Fruit fly (Drosophila melanogaster) whole organism, pupa: ENCODE results near the gene hb.

Source experiments
- CG10348 ChIP-seq: fragments of 200-800 bp; sonication (Bioruptor generic); IDR thresholded peaks from 2 replicates; pipeline ENCODE4 v1.3.6; 2022; ENCODE audit warnings: missing biosample characterization, missing genetic modification characterization
- CG12605 ChIP-seq: fragments of 200-800 bp; sonication (Bioruptor generic); IDR thresholded peaks from 2 replicates; pipeline ENCODE4 v1.3.6; 2022; ENCODE audit warnings: missing biosample characterization, missing genetic modification characterization
- CG13204 ChIP-seq: fragments of 200-800 bp; sonication (Bioruptor generic); optimal IDR thresholded peaks from 2 replicates; lab custom pipeline; 2018; ENCODE audit warnings: missing biosample characterization, mild to moderate bottlenecking, missing genetic modification characterization, moderate library complexity
- CG14655 ChIP-seq: fragments of 200-800 bp; sonication (Bioruptor generic); optimal IDR thresholded peaks from 3 replicates; lab custom pipeline; 2017; ENCODE audit warnings: mild to moderate bottlenecking, missing biosample characterization, missing genetic modification reagents, missing genetic modification characterization
- CG15710 ChIP-seq: fragments of 200-800 bp; sonication (Bioruptor generic); optimal IDR thresholded peaks from 2 replicates; lab custom pipeline; 2018; ENCODE audit warnings: missing biosample characterization, mild to moderate bottlenecking, missing genetic modification characterization, moderate library complexity
- CG17806 ChIP-seq: fragments of 200-800 bp; sonication (Bioruptor generic); optimal IDR thresholded peaks from 2 replicates; lab custom pipeline; 2018; ENCODE audit warnings: missing biosample characterization, mild to moderate bottlenecking, missing genetic modification characterization, moderate library complexity
- CG32121 ChIP-seq: fragments of 200-800 bp; sonication (Bioruptor generic); IDR thresholded peaks from 2 replicates; pipeline ENCODE4 v1.3.6; 2022; ENCODE audit warnings: missing biosample characterization, missing genetic modification characterization
- CG34367 ChIP-seq: fragments of 200-800 bp; sonication (Bioruptor generic); optimal IDR thresholded peaks from 2 replicates; lab custom pipeline; 2018; ENCODE audit warnings: missing biosample characterization, mild to moderate bottlenecking, missing genetic modification characterization
- CG4496 ChIP-seq: fragments of 200-800 bp; sonication (Bioruptor generic); IDR thresholded peaks from 3 replicates; pipeline ENCODE4 v1.3.6; 2022; ENCODE audit warnings: missing biosample characterization, missing genetic modification characterization
- CG8159 ChIP-seq: fragments of 200-800 bp; sonication (Bioruptor generic); optimal IDR thresholded peaks from 3 replicates; lab custom pipeline; 2018; ENCODE audit warnings: missing biosample characterization, mild to moderate bottlenecking, missing genetic modification characterization, moderate library complexity
- CG8301 ChIP-seq: fragments of 200-800 bp; sonication (Bioruptor generic); optimal IDR thresholded peaks from 2 replicates; lab custom pipeline; 2018; ENCODE audit warnings: missing biosample characterization, mild to moderate bottlenecking, missing genetic modification characterization
- CG9948 ChIP-seq: fragments of 200-800 bp; sonication (Bioruptor generic); optimal IDR thresholded peaks from 2 replicates; lab custom pipeline; 2018; ENCODE audit warnings: missing biosample characterization, mild to moderate bottlenecking, missing genetic modification characterization, moderate library complexity
- D1 ChIP-seq: fragments of 200-800 bp; sonication (Bioruptor generic); optimal IDR thresholded peaks from 2 replicates; lab custom pipeline; 2018; ENCODE audit warnings: missing biosample characterization, mild to moderate bottlenecking, missing genetic modification characterization, moderate library complexity
- EcR ChIP-seq: fragments of 200-800 bp; sonication (Bioruptor generic); optimal IDR thresholded peaks from 3 replicates; lab custom pipeline; 2019; ENCODE audit warnings: missing biosample characterization, missing genetic modification characterization, mild to moderate bottlenecking, moderate library complexity, missing genetic modification reagents
- Ets98B ChIP-seq: fragments of 200-800 bp; sonication (Bioruptor generic); IDR thresholded peaks from 2 replicates; pipeline ENCODE4 v1.3.6; 2022; ENCODE audit warnings: missing biosample characterization, missing genetic modification characterization
- Pif1A ChIP-seq: fragments of 200-800 bp; sonication (Bioruptor generic); optimal IDR thresholded peaks from 3 replicates; lab custom pipeline; 2016; ENCODE audit warnings: missing biosample characterization, missing genetic modification characterization
- Pif1B ChIP-seq: fragments of 200-800 bp; sonication (Bioruptor generic); optimal IDR thresholded peaks from 3 replicates; lab custom pipeline; 2016; ENCODE audit warnings: missing biosample characterization, missing genetic modification characterization
- Snoo ChIP-seq: fragments of 200-800 bp; sonication (Bioruptor generic); optimal IDR thresholded peaks from 3 replicates; lab custom pipeline; 2017; ENCODE audit warnings: missing biosample characterization, mild to moderate bottlenecking, missing genetic modification characterization, inconsistent platforms
- fd96Ca ChIP-seq: fragments of 200-800 bp; sonication (Bioruptor generic); IDR thresholded peaks from 3 replicates; pipeline ENCODE4 v1.3.6; 2022; ENCODE audit warnings: missing biosample characterization, missing genetic modification characterization
- gl ChIP-seq: fragments of 200-800 bp; sonication (Bioruptor generic); optimal IDR thresholded peaks from 2 replicates; lab custom pipeline; 2018; ENCODE audit warnings: missing biosample characterization, mild to moderate bottlenecking, missing genetic modification characterization
- rn ChIP-seq: fragments of 200-800 bp; sonication (Bioruptor generic); IDR thresholded peaks from 2 replicates; pipeline ENCODE4 v1.3.6; 2022; ENCODE audit warnings: missing biosample characterization, missing genetic modification characterization

hb gene

DNA sequence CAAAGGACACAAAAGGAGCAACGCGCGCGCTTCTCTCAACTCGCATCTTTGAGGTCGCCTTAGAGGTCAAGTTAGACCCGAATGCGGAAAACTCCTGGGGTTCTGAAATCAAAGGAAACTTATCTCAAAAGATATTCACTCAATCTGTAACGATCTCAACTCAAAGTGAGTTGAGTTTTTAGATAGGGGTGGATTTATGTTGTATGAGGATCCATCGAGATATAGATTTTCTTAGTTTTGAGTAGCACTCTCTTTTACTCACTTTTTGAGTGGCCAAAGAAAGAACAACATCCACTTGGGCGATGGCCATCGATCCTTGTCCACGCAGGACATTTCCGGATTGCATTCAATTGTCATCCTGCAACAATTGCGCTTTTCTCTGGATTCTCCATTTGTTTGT, 17.0 kb downstream of the hb start:
- TF ChIP-seq CG10348 (GFP tag; lab: Robert Waterston, UW) (no peak), CG15710 (tag; lab: Kevin White, UChicago) (no peak), EcR (GFP tag; lab: Kevin White, UChicago) (no peak), CG9948 (tag; lab: Kevin White, UChicago) (no peak), CG32121 (no peak), Pif1B (GFP tag; lab: Kevin White, UChicago) (no peak)
- TF ChIP-seq, all 21 proteins: peak for 0

DNA sequence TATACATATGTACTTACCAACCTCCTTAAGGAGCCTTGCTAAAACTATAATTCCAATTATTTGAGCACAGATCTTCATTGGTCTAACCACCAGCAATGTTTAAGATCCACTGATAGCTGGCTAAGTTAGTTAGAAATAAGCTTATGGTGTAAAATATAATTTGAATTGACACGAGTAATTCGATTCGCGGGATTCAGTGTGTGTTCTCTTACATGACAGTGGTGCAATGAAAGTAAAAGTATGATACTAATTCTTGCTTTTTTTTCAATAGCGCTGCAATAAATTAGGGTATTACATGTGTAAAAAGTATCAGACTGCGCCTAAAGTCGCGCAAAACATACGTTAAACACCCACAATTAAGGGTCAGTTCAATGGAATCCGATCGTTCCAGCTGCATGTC, 17.7 kb downstream of the hb start, which contains the start of gene CG33325:
Gene CG33325, minus strand, starts transcription at position 101 of the 400 bp plus-strand sequence.
- no peak for TF ChIP-seq Pif1A (GFP tag; lab: Kevin White, UChicago)
- no peak for TF ChIP-seq gl (tag; lab: Kevin White, UChicago)
- TF ChIP-seq CG12605 (GFP tag; lab: Robert Waterston, UW), result no peak
- TF ChIP-seq CG14655, result no peak
- TF ChIP-seq CG8159 (tag; lab: Kevin White, UChicago), result no peak
- TF ChIP-seq fd96Ca, result no peak
- TF ChIP-seq EcR (GFP tag; lab: Kevin White, UChicago), result no peak
- no peak for TF ChIP-seq CG15710 (tag; lab: Kevin White, UChicago)
- TF ChIP-seq Snoo (tag; lab: Kevin White, UChicago), result no peak
- TF ChIP-seq Pif1B (GFP tag; lab: Kevin White, UChicago), result no peak
- no peak for TF ChIP-seq CG10348 (GFP tag; lab: Robert Waterston, UW)
- TF ChIP-seq rn (GFP tag; lab: Robert Waterston, UW), result no peak
- TF ChIP-seq CG32121, result no peak
- TF ChIP-seq CG9948 (tag; lab: Kevin White, UChicago), result no peak
- no peak for TF ChIP-seq CG4496 (GFP tag; lab: Robert Waterston, UW)
- no peak for TF ChIP-seq CG17806
- TF ChIP-seq D1 (tag; lab: Kevin White, UChicago), result no peak

DNA sequence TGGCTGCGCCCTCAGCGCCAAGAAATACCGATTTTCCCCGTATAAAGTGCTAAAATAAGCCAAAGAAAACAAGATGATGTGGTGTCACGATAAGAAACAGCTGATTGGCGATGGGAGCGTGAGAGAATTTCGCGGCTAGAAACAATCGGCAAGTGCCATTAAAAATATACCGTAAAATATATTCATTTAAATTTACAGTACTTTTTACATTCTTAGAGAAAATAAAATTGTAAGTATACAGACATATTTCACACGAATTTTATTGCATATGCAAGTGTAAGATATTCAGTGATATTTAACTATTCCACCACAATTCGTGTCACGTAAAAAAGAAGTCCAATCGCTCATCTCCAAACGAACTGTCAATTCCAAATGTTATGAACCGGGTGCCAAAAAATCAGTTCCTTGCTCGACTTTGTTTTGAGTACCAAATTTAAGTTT, 21.0 kb downstream of the hb start, which contains the start of the genes Unc50, CG11755 and CG8043:
Gene Unc50, minus strand, starts transcription at position 54 of the 441 bp plus-strand sequence.
Gene CG11755, plus strand, starts transcription at position 356 of the 441 bp plus-strand sequence.
Gene CG8043, plus strand, starts transcription at position 356 of the 441 bp plus-strand sequence.
- TF ChIP-seq CG17806 (no peak), CG34367 (tag; lab: Kevin White, UChicago) (peak; percentile 56), Ets98B (peak; percentile 51), Snoo (tag; lab: Kevin White, UChicago) (peak; percentile 59), rn (GFP tag; lab: Robert Waterston, UW) (peak; percentile 34; the same call in 1 of the 2 replicates), CG9948 (tag; lab: Kevin White, UChicago) (peak; percentile 67), CG4496 (GFP tag; lab: Robert Waterston, UW) (no peak), CG14655 (no peak), fd96Ca (peak; percentile 73), D1 (tag; lab: Kevin White, UChicago) (no peak), CG13204 (GFP tag; lab: Kevin White, UChicago) (no peak), CG15710 (tag; lab: Kevin White, UChicago) (peak; percentile 66), Pif1A (GFP tag; lab: Kevin White, UChicago) (no peak), CG8301 (tag; lab: Kevin White, UChicago) (no peak), Pif1B (GFP tag; lab: Kevin White, UChicago) (peak; percentile 62), CG12605 (GFP tag; lab: Robert Waterston, UW) (no peak), CG10348 (GFP tag; lab: Robert Waterston, UW) (peak; percentile 27; the same call in 1 of the 2 replicates), CG32121 (0 out of 2 replicates have a peak, but pooled peaks have one; percentile 50), CG8159 (tag; lab: Kevin White, UChicago) (peak; percentile 75), gl (tag; lab: Kevin White, UChicago) (no peak), EcR (GFP tag; lab: Kevin White, UChicago) (no peak)

DNA sequence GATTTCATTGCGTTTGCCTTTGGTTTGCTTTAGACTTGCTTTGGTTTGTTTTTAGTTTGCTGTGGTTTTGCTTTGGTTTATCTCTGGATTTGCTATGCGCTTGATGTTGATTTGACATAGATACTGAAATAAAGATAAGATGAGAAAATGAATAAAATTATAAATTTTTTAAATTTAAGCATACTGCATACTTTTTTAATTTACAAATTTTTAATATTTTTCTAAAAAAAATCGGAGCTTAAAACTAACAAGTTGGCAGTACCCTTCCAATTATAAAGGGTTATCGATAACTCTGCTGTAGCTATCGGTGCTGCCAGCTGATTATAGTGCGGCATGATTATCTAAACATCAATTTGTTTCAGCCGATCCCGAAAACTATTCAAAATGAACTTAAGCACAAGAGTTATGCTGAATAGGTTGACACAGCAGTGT, 23.8 kb downstream of the hb start, which contains the start of gene mRpL19:
Gene mRpL19, plus strand, starts transcription at position 307 of the 432 bp plus-strand sequence.
- no peak for TF ChIP-seq gl (tag; lab: Kevin White, UChicago)
- no peak for TF ChIP-seq D1 (tag; lab: Kevin White, UChicago)
- TF ChIP-seq CG14655, result no peak
- TF ChIP-seq CG34367 (tag; lab: Kevin White, UChicago), result no peak
- peak; percentile 31 for TF ChIP-seq CG17806
- TF ChIP-seq CG32121, result peak; percentile 34; the same call in 1 of the 2 replicates
- peak; percentile 25 for TF ChIP-seq CG8159 (tag; lab: Kevin White, UChicago)
- peak; percentile 27 for TF ChIP-seq CG15710 (tag; lab: Kevin White, UChicago)
- TF ChIP-seq CG13204 (GFP tag; lab: Kevin White, UChicago), result no peak
- no peak for TF ChIP-seq EcR (GFP tag; lab: Kevin White, UChicago)
- TF ChIP-seq Ets98B, result no peak
- TF ChIP-seq CG10348 (GFP tag; lab: Robert Waterston, UW), result no peak
- peak; percentile 16 for TF ChIP-seq CG9948 (tag; lab: Kevin White, UChicago)

DNA sequence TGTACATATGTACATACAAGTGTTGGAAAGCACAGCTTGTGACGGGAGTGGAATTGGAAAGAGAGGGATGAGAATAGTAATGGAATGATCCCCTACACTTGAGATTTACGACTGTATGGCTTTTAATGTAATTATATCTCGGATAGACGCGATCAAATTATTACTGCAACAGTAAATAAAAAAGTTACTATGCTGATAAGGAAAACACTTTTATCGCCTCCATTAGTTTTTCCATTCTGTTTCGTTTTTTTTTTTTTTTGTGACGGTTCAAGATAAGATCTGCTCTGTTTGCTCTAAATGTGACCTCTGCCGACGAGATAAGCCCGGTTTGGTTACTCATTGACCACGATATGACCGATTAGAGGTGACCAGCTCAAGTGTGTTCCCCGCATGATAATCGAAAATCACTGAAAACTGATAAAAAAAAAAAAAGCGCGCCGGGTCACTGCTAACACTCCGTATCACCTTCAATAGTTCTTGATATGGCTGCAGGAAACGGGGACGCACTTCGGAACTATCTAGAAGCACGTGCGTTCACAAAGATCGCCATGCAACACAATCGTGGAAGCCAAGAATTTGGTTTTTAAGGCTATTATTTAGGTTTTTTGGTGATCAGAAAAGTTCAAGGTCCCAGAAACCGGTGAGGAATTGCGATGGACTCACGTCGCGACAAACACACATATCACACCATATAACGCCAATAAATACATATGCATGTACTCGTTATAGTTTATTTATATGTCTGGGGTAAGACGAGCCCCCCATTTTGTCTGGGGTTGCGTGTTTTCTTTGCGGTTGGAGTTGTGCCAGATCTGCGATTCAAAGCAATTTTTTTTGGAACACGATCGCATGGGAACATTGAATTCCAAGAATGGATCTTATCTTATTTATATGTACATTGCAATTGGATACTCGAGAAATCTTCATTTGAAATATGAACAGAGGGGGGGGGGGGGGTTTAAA, 26.8 kb downstream of the hb start, which contains the start of gene p:
Gene p, minus strand, starts transcription at position 156 of the 963 bp plus-strand sequence.
- peak; percentile 46 for TF ChIP-seq CG9948 (tag; lab: Kevin White, UChicago)
- TF ChIP-seq CG4496 (GFP tag; lab: Robert Waterston, UW), result peak; percentile 42; the same call in 1 of the 3 replicates
- peak; percentile 49 for TF ChIP-seq CG8301 (tag; lab: Kevin White, UChicago)
- TF ChIP-seq Pif1A (GFP tag; lab: Kevin White, UChicago), result peak; percentile 37
- no peak for TF ChIP-seq rn (GFP tag; lab: Robert Waterston, UW)
- TF ChIP-seq CG15710 (tag; lab: Kevin White, UChicago), result peak; percentile 46
- TF ChIP-seq Pif1B (GFP tag; lab: Kevin White, UChicago), result peak; percentile 16
- peak; percentile 49 for TF ChIP-seq CG17806
- TF ChIP-seq CG14655, result peak; percentile 53
- TF ChIP-seq CG34367 (tag; lab: Kevin White, UChicago), result peak; percentile 40
- peak; percentile 50; the same call in 1 of the 2 replicates for TF ChIP-seq CG12605 (GFP tag; lab: Robert Waterston, UW)
- peak; percentile 20 for TF ChIP-seq gl (tag; lab: Kevin White, UChicago)
- TF ChIP-seq fd96Ca, result no peak
- TF ChIP-seq CG8159 (tag; lab: Kevin White, UChicago), result peak; percentile 58
- no peak for TF ChIP-seq Snoo (tag; lab: Kevin White, UChicago)
- no peak for TF ChIP-seq CG13204 (GFP tag; lab: Kevin White, UChicago)
- TF ChIP-seq EcR (GFP tag; lab: Kevin White, UChicago), result no peak
- TF ChIP-seq Ets98B, result peak; percentile 56
- TF ChIP-seq D1 (tag; lab: Kevin White, UChicago), result peak; percentile 17
